Worm (Caenorhabditis elegans): Measurements from ENCODE around the gene cht-2.

ce11 chrII:8545315-8545714 lies 24.6 kb downstream of the cht-2 start, which contains the start of gene decr-1.2:
- TF ChIP-seq unc-62 (GFP tag; optimal IDR thresholded peaks at IDR 0.05 in 1 of 2) (no peak), unc-62 (tag; optimal IDR thresholded peaks at IDR 0.05) (no peak), php-3 (GFP tag; IDR thresholded peaks at IDR 0.05) (no peak), ces-1 (GFP tag; optimal IDR thresholded peaks at IDR 0.05) (no peak), lin-39 (tag; optimal IDR thresholded peaks at IDR 0.05) (no peak), F26F4.8 (GFP tag; conservative IDR thresholded peaks at IDR 0.05) (no peak), mxl-2 (GFP tag; conservative IDR thresholded peaks at IDR 0.05) (no peak), nhr-6 (tag; optimal IDR thresholded peaks at IDR 0.05) (no peak), ZK546.5 (tag; optimal IDR thresholded peaks at IDR 0.05) (no peak), cey-2 (tag; optimal IDR thresholded peaks at IDR 0.05; ENCODE audit: borderline replicate concordance, insufficient read depth) (no peak), egl-27 (tag; optimal IDR thresholded peaks at IDR 0.05) (no peak), lin-29 (GFP tag; IDR thresholded peaks at IDR 0.05) (no peak), fos-1 (tag; optimal IDR thresholded peaks at IDR 0.05) (no peak), nhr-102 (tag; optimal IDR thresholded peaks at IDR 0.05) (no peak)

All from whole organism, L4 larva.